Worm (Caenorhabditis elegans): ENCODE data around the gene rha-1.

- TF ChIP-seq eyg-1 (tag; optimal IDR thresholded peaks at IDR 0.05), result no peak
- no peak for TF ChIP-seq pha-4 (tag; optimal IDR thresholded peaks at IDR 0.05)
- no peak for TF ChIP-seq F13H6.1 (tag; optimal IDR thresholded peaks at IDR 0.05)
- TF ChIP-seq ceh-30 (tag; optimal IDR thresholded peaks at IDR 0.05), result no peak
- TF ChIP-seq dmd-4 (tag; optimal IDR thresholded peaks at IDR 0.05; ENCODE audit: borderline replicate concordance), result no peak
- TF ChIP-seq fkh-10 (GFP tag; optimal IDR thresholded peaks at IDR 0.05), result no peak
- TF ChIP-seq ama-1 (optimal IDR thresholded peaks at IDR 0.05), result no peak
- TF ChIP-seq pax-1 (tag; optimal IDR thresholded peaks at IDR 0.05), result no peak
- TF ChIP-seq C08G9.2 (tag; optimal IDR thresholded peaks at IDR 0.05), result no peak
- no peak for TF ChIP-seq nfya-1 (tag; optimal IDR thresholded peaks at IDR 0.05)
These were observed 44.4 kb downstream of the rha-1 start, which contains the start of gene F46C5.7 for ce11 chrII:8839025-8839424.

All from whole organism, late embryonic.